Worm (Caenorhabditis elegans): ENCODE data around the gene vps-29.

DNA sequence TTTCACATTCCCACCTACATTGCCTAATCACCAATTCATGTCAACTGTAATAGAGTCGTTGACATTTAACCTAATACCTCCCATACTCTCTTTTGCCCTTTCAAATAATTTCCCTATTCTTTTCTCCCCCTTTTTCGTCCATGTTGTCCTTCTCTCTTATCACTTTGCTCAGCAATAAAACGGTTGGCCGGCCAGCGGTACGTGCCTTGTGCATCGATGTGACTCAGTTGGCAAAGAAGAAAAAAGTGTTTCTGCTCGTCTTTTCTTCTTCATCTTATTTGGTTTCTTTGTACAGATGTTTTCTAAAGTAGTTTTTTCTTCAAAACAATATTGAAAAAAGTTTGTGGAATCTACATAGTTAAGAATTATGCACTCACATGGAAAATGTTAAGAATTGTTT lies 21.7 kb upstream of the vps-29 start:
- no peak for TF ChIP-seq him-1 (tag; optimal IDR thresholded peaks at IDR 0.05)
- TF ChIP-seq W03F9.2 (tag; optimal IDR thresholded peaks at IDR 0.05) = no peak
- no peak for TF ChIP-seq dao-5 (tag; optimal IDR thresholded peaks at IDR 0.05)
